Fruit fly (Drosophila melanogaster) S2 (cell line): ENCODE data around the gene to.

ENCODE experiments used
- CG8478 ChIP-seq: fragments of >200 bp; optimal IDR thresholded peaks from 2 replicates; lab custom pipeline; 2018
- CTCF ChIP-seq, 2 experiments: fragments of >200 bp; optimal IDR thresholded peaks; 2 replicates each; lab custom pipeline; 2018

DNA sequence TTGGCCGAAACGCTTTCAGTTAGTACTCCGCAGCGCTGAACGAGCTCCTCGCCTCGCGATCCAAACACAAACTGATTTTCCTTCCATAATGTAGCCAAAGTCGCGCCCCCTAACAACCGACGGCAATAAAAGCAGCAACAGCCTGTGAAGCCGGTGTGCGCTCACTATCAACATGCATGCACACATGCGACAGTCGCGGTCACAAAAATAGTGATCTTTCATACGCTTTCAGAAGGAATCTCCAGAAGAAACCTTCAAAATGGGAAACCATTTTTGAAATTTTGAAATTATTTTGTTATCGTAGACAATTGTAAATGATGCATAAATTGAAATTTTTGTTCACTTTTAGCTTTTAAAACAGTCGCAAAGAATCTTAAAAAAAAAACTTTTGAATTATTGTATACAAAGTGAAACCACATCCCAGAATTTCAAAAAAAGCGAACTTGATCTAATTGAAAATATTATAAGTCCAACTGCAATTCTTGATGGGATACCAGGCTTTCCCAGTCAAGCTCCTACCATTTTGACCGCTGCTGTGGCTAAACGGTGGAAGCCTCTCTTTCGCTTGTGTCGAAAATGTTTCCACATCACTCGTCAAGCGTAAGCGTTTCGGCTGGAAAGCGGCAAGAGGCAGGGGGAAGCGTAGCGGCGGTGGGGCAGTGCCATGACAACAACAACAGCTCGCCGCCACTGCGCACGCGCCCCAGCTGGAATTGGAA, 7.5 kb upstream of the to start, which contains the start of gene Cad96Cb:
- no peak for TF ChIP-seq CTCF (optimal IDR thresholded peaks at IDR 0.05; lab: Kevin White, UChicago)
- TF ChIP-seq CG8478 (lab: Kevin White, UChicago), result no peak
